Fruit fly (Drosophila melanogaster) whole organism, embryonic: ENCODE data around the gene CG31259.

Experiments
- Ada2b ChIP-seq: fragments of 200-800 bp; sonication (Bioruptor generic); IDR thresholded peaks from 2 replicates; pipeline ENCODE4 v1.3.6; 2022; ENCODE audit warnings: missing biosample characterization, missing genetic modification characterization
- B-H1 ChIP-seq: fragments of 200-800 bp; sonication (Bioruptor generic); IDR thresholded peaks from 3 replicates; pipeline ENCODE4 v1.3.6; 2022; ENCODE audit warnings: missing biosample characterization, missing genetic modification characterization
- Bteb2 ChIP-seq: fragments of 200-800 bp; sonication (Bioruptor generic); optimal IDR thresholded peaks from 2 replicates; lab custom pipeline; 2016; ENCODE audit warnings: missing biosample characterization, missing genetic modification characterization
- C15 ChIP-seq: fragments of 200-800 bp; sonication (Bioruptor generic); IDR thresholded peaks from 3 replicates; pipeline ENCODE4 v1.3.6; 2022; ENCODE audit warnings: missing biosample characterization, missing genetic modification characterization
- CG10431 ChIP-seq: fragments of 200-800 bp; sonication (Bioruptor generic); optimal IDR thresholded peaks from 3 replicates; lab custom pipeline; 2018; ENCODE audit warnings: missing biosample characterization, mild to moderate bottlenecking, missing genetic modification characterization
- CG10959 ChIP-seq: fragments of 200-800 bp; sonication (Bioruptor generic); IDR thresholded peaks from 2 replicates; pipeline ENCODE4 v1.3.6; 2022; ENCODE audit warnings: missing biosample characterization, missing genetic modification characterization
- CG11085 ChIP-seq: fragments of 200-800 bp; sonication (Bioruptor generic); IDR thresholded peaks from 2 replicates; pipeline ENCODE4 v1.3.6; 2022; ENCODE audit warnings: missing biosample characterization, missing genetic modification characterization
- CG12299 ChIP-seq: fragments of 200-800 bp; sonication (Bioruptor generic); optimal IDR thresholded peaks from 2 replicates; lab custom pipeline; 2018; ENCODE audit warnings: missing biosample characterization, mild to moderate bottlenecking, missing genetic modification characterization
- CG1233 ChIP-seq: fragments of 200-800 bp; sonication (Bioruptor generic); optimal IDR thresholded peaks from 4 replicates; lab custom pipeline; 2018; ENCODE audit warnings: missing biosample characterization, mild to moderate bottlenecking, missing genetic modification characterization
- CG12942 ChIP-seq: fragments of 200-800 bp; sonication (Bioruptor generic); optimal IDR thresholded peaks from 3 replicates; lab custom pipeline; 2016; ENCODE audit warnings: missing biosample characterization, missing genetic modification characterization
- CG14667 ChIP-seq: fragments of 200-800 bp; sonication (Bioruptor generic); IDR thresholded peaks from 2 replicates; pipeline ENCODE4 v1.3.6; 2022; ENCODE audit warnings: missing biosample characterization, missing genetic modification characterization
- CG14710 ChIP-seq: fragments of 200-800 bp; sonication (Bioruptor generic); optimal IDR thresholded peaks from 3 replicates; lab custom pipeline; 2019; ENCODE audit warnings: missing biosample characterization, mild to moderate bottlenecking, missing genetic modification characterization, moderate library complexity
- CG15601 ChIP-seq: fragments of 200-800 bp; sonication (Bioruptor generic); optimal IDR thresholded peaks from 3 replicates; lab custom pipeline; 2019; ENCODE audit warnings: missing biosample characterization, mild to moderate bottlenecking, missing genetic modification characterization, moderate library complexity
- CG16813 ChIP-seq: fragments of 200-800 bp; sonication (Bioruptor generic); IDR thresholded peaks from 3 replicates; pipeline ENCODE4 v1.3.6; 2022; ENCODE audit warnings: missing biosample characterization, missing genetic modification characterization; ENCODE audit not compliant: partially characterized antibody
- CG17359 ChIP-seq: fragments of 200-800 bp; sonication (Bioruptor generic); optimal IDR thresholded peaks from 3 replicates; lab custom pipeline; 2018; ENCODE audit warnings: missing biosample characterization, mild to moderate bottlenecking, missing genetic modification characterization, moderate library complexity
- CG18011 ChIP-seq: fragments of 200-800 bp; sonication (Bioruptor generic); optimal IDR thresholded peaks from 2 replicates; lab custom pipeline; 2017; ENCODE audit warnings: missing biosample characterization, missing genetic modification characterization, mild to moderate bottlenecking, moderate library complexity, missing genotype
- CG30431 ChIP-seq: fragments of 200-800 bp; sonication (Bioruptor generic); optimal IDR thresholded peaks from 2 replicates; lab custom pipeline; 2017; ENCODE audit warnings: missing biosample characterization, missing genetic modification characterization
- CG3407 ChIP-seq: fragments of 200-800 bp; sonication (Bioruptor generic); optimal IDR thresholded peaks from 2 replicates; lab custom pipeline; 2018; ENCODE audit warnings: missing biosample characterization, mild to moderate bottlenecking, missing genetic modification characterization
- CG4328 ChIP-seq: fragments of 200-800 bp; sonication (Bioruptor generic); optimal IDR thresholded peaks from 3 replicates; lab custom pipeline; 2017; ENCODE audit warnings: missing biosample characterization, missing genetic modification reagents, missing genetic modification characterization
- CG4820 ChIP-seq: fragments of 200-800 bp; sonication (Bioruptor generic); optimal IDR thresholded peaks from 3 replicates; lab custom pipeline; 2016; ENCODE audit warnings: missing biosample characterization, missing genetic modification characterization
- CG6175 ChIP-seq: fragments of 200-800 bp; sonication (Bioruptor generic); IDR thresholded peaks from 3 replicates; pipeline ENCODE4 v1.3.6; 2022; ENCODE audit warnings: missing biosample characterization, missing genetic modification characterization
- CG8281 ChIP-seq: fragments of 200-800 bp; sonication (Bioruptor generic); optimal IDR thresholded peaks from 2 replicates; lab custom pipeline; 2018; ENCODE audit warnings: missing biosample characterization, mild to moderate bottlenecking, missing genetic modification characterization, moderate library complexity
- CG9876 ChIP-seq: fragments of 200-800 bp; sonication (Bioruptor generic); optimal IDR thresholded peaks from 2 replicates; lab custom pipeline; 2016; ENCODE audit warnings: missing biosample characterization, missing genetic modification characterization
- Camta ChIP-seq: fragments of 200-800 bp; sonication (Bioruptor generic); optimal IDR thresholded peaks from 2 replicates; lab custom pipeline; 2016; ENCODE audit warnings: missing biosample characterization, missing genetic modification characterization
- Chrac-16 ChIP-seq: fragments of 200-800 bp; sonication (Bioruptor generic); optimal IDR thresholded peaks from 3 replicates; lab custom pipeline; 2016; ENCODE audit warnings: missing biosample characterization, missing genetic modification characterization
- CrebB ChIP-seq: fragments of 200-800 bp; sonication (Bioruptor generic); optimal IDR thresholded peaks from 3 replicates; lab custom pipeline; 2018; ENCODE audit warnings: missing biosample characterization, mild to moderate bottlenecking, missing genetic modification characterization
- Doc2 ChIP-seq: fragments of 200-800 bp; sonication (Bioruptor generic); IDR thresholded peaks from 2 replicates; pipeline ENCODE4 v1.3.6; 2022; ENCODE audit warnings: missing biosample characterization, missing genetic modification characterization
- Fer2 ChIP-seq: fragments of 200-800 bp; sonication (Bioruptor generic); optimal IDR thresholded peaks from 2 replicates; lab custom pipeline; 2018; ENCODE audit warnings: missing biosample characterization, mild to moderate bottlenecking, missing genetic modification characterization, moderate library complexity
- Hmx ChIP-seq: fragments of 200-800 bp; sonication (Bioruptor generic); optimal IDR thresholded peaks from 2 replicates; lab custom pipeline; 2016; ENCODE audit warnings: missing biosample characterization, missing genetic modification characterization
- Hsf ChIP-seq: fragments of 200-800 bp; sonication (Bioruptor generic); optimal IDR thresholded peaks from 3 replicates; lab custom pipeline; 2016; ENCODE audit warnings: missing biosample characterization, missing genetic modification characterization
- Nf-YB ChIP-seq: fragments of 200-800 bp; sonication (Bioruptor generic); optimal IDR thresholded peaks from 3 replicates; lab custom pipeline; 2019; ENCODE audit warnings: missing biosample characterization, mild to moderate bottlenecking, missing genetic modification characterization, moderate library complexity
- Rfx ChIP-seq: fragments of 200-800 bp; sonication (Bioruptor generic); IDR thresholded peaks from 2 replicates; pipeline ENCODE4 v1.3.6; 2022; ENCODE audit warnings: missing biosample characterization, missing genetic modification characterization
- Sox100B ChIP-seq: fragments of 200-800 bp; sonication (Bioruptor generic); optimal IDR thresholded peaks from 3 replicates; lab custom pipeline; 2018; ENCODE audit warnings: missing biosample characterization, mild to moderate bottlenecking, missing genetic modification characterization
- Tbp ChIP-seq: fragments of >200 bp; optimal IDR thresholded peaks from 2 replicates; lab custom pipeline; 2018; ENCODE audit warnings: missing biosample characterization, missing genetic modification characterization
- Usf ChIP-seq: fragments of 200-800 bp; sonication (Bioruptor generic); optimal IDR thresholded peaks from 2 replicates; lab custom pipeline; 2017; ENCODE audit warnings: missing genotype, missing biosample characterization, missing genetic modification characterization
- ab ChIP-seq: fragments of 200-800 bp; sonication (Bioruptor generic); optimal IDR thresholded peaks from 2 replicates; lab custom pipeline; 2016; ENCODE audit warnings: missing biosample characterization, missing genetic modification characterization
- bab2 ChIP-seq: fragments of 200-800 bp; sonication (Bioruptor generic); optimal IDR thresholded peaks from 2 replicates; lab custom pipeline; 2016; ENCODE audit warnings: missing biosample characterization, missing genetic modification characterization
- bcd ChIP-seq: fragments of 200-800 bp; sonication (Bioruptor generic); optimal IDR thresholded peaks from 2 replicates; lab custom pipeline; 2017; ENCODE audit warnings: missing biosample characterization, mild to moderate bottlenecking, missing genetic modification characterization
- caup ChIP-seq: fragments of 200-800 bp; sonication (Bioruptor generic); optimal IDR thresholded peaks from 3 replicates; lab custom pipeline; 2017; ENCODE audit warnings: missing biosample characterization, mild to moderate bottlenecking, missing genetic modification characterization, moderate library complexity; ENCODE audit not compliant: severe bottlenecking
- chif ChIP-seq, 2 experiments: fragments of 200-800 bp; sonication (Bioruptor generic); optimal IDR thresholded peaks; 3 replicates each; lab custom pipeline; 2016; ENCODE audit warnings: missing biosample characterization in 2 of 2, missing genetic modification characterization in 2 of 2
- crp ChIP-seq, 2 experiments: fragments of 200-800 bp; sonication (Bioruptor generic); optimal IDR thresholded peaks; 2 replicates in 1 of 2; 3 replicates in 1 of 2; lab custom pipeline; 2017; ENCODE audit warnings: missing biosample characterization in 2 of 2, missing genetic modification characterization in 2 of 2, mild to moderate bottlenecking in 1 of 2, moderate library complexity in 1 of 2
- dpn ChIP-seq, 2 experiments: fragments of 200-800 bp; sonication (Bioruptor generic); optimal IDR thresholded peaks; 3 replicates each; lab custom pipeline; 2016; ENCODE audit warnings: missing biosample characterization in 2 of 2, missing genetic modification characterization in 2 of 2
- en ChIP-seq: fragments of 200-800 bp; sonication (Bioruptor generic); optimal IDR thresholded peaks from 2 replicates; lab custom pipeline; 2016; ENCODE audit warnings: missing biosample characterization, missing genetic modification characterization
- eve ChIP-seq, 2 experiments: fragments of >200 bp; optimal IDR thresholded peaks; 2 replicates each; lab custom pipeline; 2017; ENCODE audit warnings: missing biosample characterization in 2 of 2, missing genetic modification characterization in 2 of 2
- kay ChIP-seq: fragments of 200-800 bp; sonication (Bioruptor generic); optimal IDR thresholded peaks from 2 replicates; lab custom pipeline; 2016; ENCODE audit warnings: missing biosample characterization, missing genetic modification characterization
- nau ChIP-seq: fragments of 200-800 bp; sonication (Bioruptor generic); optimal IDR thresholded peaks from 3 replicates; lab custom pipeline; 2017; ENCODE audit warnings: missing biosample characterization, mild to moderate bottlenecking, missing genetic modification characterization, missing genetic modification reagents
- nmo ChIP-seq: fragments of 200-800 bp; sonication (Bioruptor generic); optimal IDR thresholded peaks from 2 replicates; lab custom pipeline; 2018; ENCODE audit warnings: missing biosample characterization, mild to moderate bottlenecking, missing genetic modification characterization, moderate library complexity
- nom ChIP-seq: fragments of 200-800 bp; sonication (Bioruptor generic); optimal IDR thresholded peaks from 2 replicates; lab custom pipeline; 2017; ENCODE audit warnings: missing biosample characterization, missing genetic modification characterization, mild to moderate bottlenecking, moderate library complexity, missing genetic modification reagents
- otp ChIP-seq: fragments of 200-800 bp; sonication (Bioruptor generic); IDR thresholded peaks from 3 replicates; pipeline ENCODE4, ENCODE4 v1.3.6; 2022; ENCODE audit warnings: missing biosample characterization, missing genetic modification characterization
- slp2 ChIP-seq: fragments of 200-800 bp; sonication (Bioruptor generic); optimal IDR thresholded peaks from 2 replicates; lab custom pipeline; 2016; ENCODE audit warnings: missing biosample characterization, missing genetic modification characterization
- tna ChIP-seq: fragments of 200-800 bp; sonication (Bioruptor generic); IDR thresholded peaks from 2 replicates; pipeline ENCODE4 v1.3.6; 2022; ENCODE audit warnings: missing biosample characterization, missing genetic modification characterization; ENCODE audit not compliant: partially characterized antibody
- wdn ChIP-seq: fragments of 200-800 bp; sonication (Bioruptor generic); IDR thresholded peaks from 2 replicates; pipeline ENCODE4 v1.3.6; 2022; ENCODE audit warnings: missing biosample characterization, missing genetic modification characterization

The CG31259 gene

dm6 chr3R:8562484-8562886, 38.7 kb downstream of the CG31259 start, which contains the start of the genes mRpS18A and CG31460:
TSS of gene mRpS18A (minus strand) at chr3R:8562593.
TSS of gene CG31460 (plus strand) at chr3R:8562673.
- TF ChIP-seq otp (GFP tag; lab: Robert Waterston, UW) = no peak
- TF ChIP-seq CG6175 = no peak
- TF ChIP-seq bcd = no peak
- no peak for TF ChIP-seq CG18011 (GFP tag; lab: Kevin White, UChicago)
- no peak for TF ChIP-seq CG3407 (GFP tag; lab: Kevin White, UChicago)
- TF ChIP-seq CG8281 (tag; lab: Kevin White, UChicago) = no peak
- no peak for TF ChIP-seq caup (GFP tag; lab: Kevin White, UChicago)
- no peak for TF ChIP-seq CrebB
- TF ChIP-seq CG12299 (tag; lab: Kevin White, UChicago) = no peak
- no peak for TF ChIP-seq CG15601 (tag; lab: Kevin White, UChicago)
- no peak for TF ChIP-seq crp (GFP tag; optimal IDR thresholded peaks at IDR 0.05; lab: Kevin White, UChicago)
- no peak for TF ChIP-seq CG1233 (GFP tag; lab: Kevin White, UChicago)
- no peak for TF ChIP-seq CG12942 (GFP tag; lab: Kevin White, UChicago)
- no peak for TF ChIP-seq Bteb2 (GFP tag; lab: Kevin White, UChicago)
- no peak for TF ChIP-seq en (GFP tag; lab: Kevin White, UChicago)
- no peak for TF ChIP-seq CG4820 (GFP tag; lab: Kevin White, UChicago)
- TF ChIP-seq slp2 (GFP tag; lab: Kevin White, UChicago) = no peak
- TF ChIP-seq CG30431 (GFP tag; lab: Kevin White, UChicago) = no peak
- no peak for TF ChIP-seq Camta (GFP tag; lab: Kevin White, UChicago)
- no peak for TF ChIP-seq CG17359 (tag; lab: Kevin White, UChicago)
- no peak for TF ChIP-seq nau
- TF ChIP-seq chif (GFP tag; optimal IDR thresholded peaks at IDR 0.05; lab: Kevin White, UChicago) = no peak
- peak; percentile 7 for TF ChIP-seq bab2 (GFP tag; lab: Kevin White, UChicago)
- no peak for TF ChIP-seq CG10959 (GFP tag; lab: Robert Waterston, UW)
- no peak for TF ChIP-seq Tbp
- no peak for TF ChIP-seq Fer2 (tag; lab: Kevin White, UChicago)
- peak; percentile 21 for TF ChIP-seq Hsf (GFP tag; lab: Kevin White, UChicago)
- no peak for TF ChIP-seq ab
- TF ChIP-seq CG14710 = peak; percentile 59
- TF ChIP-seq Chrac-16 (GFP tag; lab: Kevin White, UChicago) = no peak
- no peak for TF ChIP-seq CG4328 (GFP tag; lab: Kevin White, UChicago)
- TF ChIP-seq Usf (GFP tag; lab: Kevin White, UChicago) = no peak
- no peak for TF ChIP-seq B-H1 (GFP tag; lab: Robert Waterston, UW)
- no peak for TF ChIP-seq CG14667 (GFP tag; lab: Robert Waterston, UW)
- TF ChIP-seq C15 (GFP tag; lab: Robert Waterston, UW) = no peak
- no peak for TF ChIP-seq CG11085 (GFP tag; lab: Robert Waterston, UW)
- TF ChIP-seq Hmx (GFP tag; lab: Kevin White, UChicago) = no peak
- no peak for TF ChIP-seq wdn
- no peak for TF ChIP-seq Sox100B
- no peak for TF ChIP-seq Doc2 (GFP tag; lab: Robert Waterston, UW)
- no peak for TF ChIP-seq eve (GFP tag; optimal IDR thresholded peaks at IDR 0.05; lab: Kevin White, UChicago)
- TF ChIP-seq dpn (GFP tag; optimal IDR thresholded peaks at IDR 0.05; lab: Kevin White, UChicago) = no peak
- TF ChIP-seq CG10431 (GFP tag; lab: Kevin White, UChicago) = no peak
- no peak for TF ChIP-seq kay
- peak; percentile 57 for TF ChIP-seq CG16813 (GFP tag; lab: Robert Waterston, UW)
- no peak for TF ChIP-seq CG9876
- peak; percentile 29; the same call in 1 of the 2 replicates for TF ChIP-seq Rfx
- TF ChIP-seq nmo (GFP tag; lab: Kevin White, UChicago) = peak; percentile 53
- TF ChIP-seq nom (GFP tag; lab: Kevin White, UChicago) = no peak
- no peak for TF ChIP-seq tna (GFP tag; lab: Robert Waterston, UW)
- TF ChIP-seq Nf-YB (GFP tag; lab: Kevin White, UChicago) = no peak
- no peak for TF ChIP-seq Ada2b
